Fruit fly (Drosophila melanogaster) whole organism, adult: ENCODE results near the gene CG14237.

Experiments
- CG1620 ChIP-seq: fragments of 200-800 bp; sonication (Bioruptor generic); optimal IDR thresholded peaks from 2 replicates; lab custom pipeline; 2016; ENCODE audit warnings: missing biosample characterization, missing genetic modification characterization
- CG33017 ChIP-seq: fragments of 200-800 bp; sonication (Bioruptor generic); optimal IDR thresholded peaks from 2 replicates; lab custom pipeline; 2018; ENCODE audit warnings: missing biosample characterization, mild to moderate bottlenecking, missing genetic modification characterization, moderate library complexity
- CG7045 ChIP-seq: fragments of 200-800 bp; sonication (Bioruptor generic); optimal IDR thresholded peaks from 2 replicates; lab custom pipeline; 2017; ENCODE audit warnings: missing biosample characterization, mild to moderate bottlenecking, missing genetic modification characterization
- CG7101 ChIP-seq: fragments of 200-800 bp; sonication (Bioruptor generic); optimal IDR thresholded peaks from 2 replicates; lab custom pipeline; 2018; ENCODE audit warnings: missing biosample characterization, mild to moderate bottlenecking, missing genetic modification characterization, moderate library complexity
- cnc ChIP-seq, 2 experiments: fragments of >200 bp; optimal IDR thresholded peaks; 2 replicates each; lab custom pipeline; 2017
- kay ChIP-seq: fragments of 200-800 bp; sonication (Bioruptor generic); peaks from one replicate; lab custom pipeline; 2016; ENCODE audit warnings: missing biosample characterization, missing genetic modification characterization, borderline replicate concordance
- ovo ChIP-seq: fragments of 200-800 bp; sonication (Bioruptor generic); optimal IDR thresholded peaks from 2 replicates; lab custom pipeline; 2016; ENCODE audit warnings: missing biosample characterization, missing genetic modification characterization
- pad ChIP-seq: fragments of 200-800 bp; sonication (Bioruptor generic); optimal IDR thresholded peaks from 3 replicates; lab custom pipeline; 2017; ENCODE audit warnings: missing biosample characterization, missing genetic modification characterization, mild to moderate bottlenecking, moderate library complexity, missing genetic modification reagents
- tj ChIP-seq: fragments of 200-800 bp; sonication (Bioruptor generic); optimal IDR thresholded peaks from 3 replicates; lab custom pipeline; 2017; ENCODE audit warnings: missing biosample characterization, mild to moderate bottlenecking, missing genetic modification characterization, moderate library complexity
- toe ChIP-seq: fragments of 200-800 bp; sonication (Bioruptor generic); optimal IDR thresholded peaks from 2 replicates; lab custom pipeline; 2016; ENCODE audit warnings: missing biosample characterization, missing genetic modification characterization

dm6 chr3R:26499136-26499535, 42.5 kb downstream of the CG14237 start:
- TF ChIP-seq pad (no peak), kay (GFP tag; lab: Kevin White, UChicago) (no peak), tj (no peak), CG7101 (tag; lab: Kevin White, UChicago) (no peak), ovo (GFP tag; lab: Kevin White, UChicago) (no peak), CG33017 (tag; lab: Kevin White, UChicago) (no peak), cnc (optimal IDR thresholded peaks at IDR 0.05; lab: Kevin White, UChicago) (no peak), CG7045 (no peak), CG1620 (no peak), toe (GFP tag; lab: Kevin White, UChicago) (no peak)
